Worm (Caenorhabditis elegans): ENCODE results near the gene W08F4.3.

DNA sequence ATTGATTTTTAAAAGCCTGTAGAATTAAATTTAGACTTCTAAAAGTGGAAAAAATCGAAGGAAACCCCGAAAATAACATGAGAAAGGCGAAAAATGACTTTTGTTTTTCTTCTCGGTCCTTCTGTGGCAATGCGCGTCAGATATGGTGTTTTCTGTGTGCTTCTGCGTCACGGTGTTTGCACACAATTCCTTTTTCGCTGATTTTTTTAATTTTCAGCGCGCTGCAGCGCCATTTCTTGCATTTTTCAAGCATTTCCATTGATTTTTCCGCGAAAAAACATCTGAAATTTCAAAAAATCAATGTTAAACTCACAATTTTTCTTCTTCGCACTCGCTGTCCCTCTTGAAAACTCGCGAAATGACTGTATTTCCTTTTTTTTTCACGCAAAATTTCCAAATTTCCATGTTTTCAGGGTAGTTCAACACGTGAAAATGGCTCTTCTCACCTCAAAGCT lies at the start of gene W08F4.3, which contains the start of gene cdc-37:
- TF ChIP-seq unc-62 (GFP tag; optimal IDR thresholded peaks at IDR 0.05) (no peak), nhr-11 (tag; optimal IDR thresholded peaks at IDR 0.05) (no peak), skn-1 (tag; optimal IDR thresholded peaks at IDR 0.05) (no peak), elt-1 (tag; optimal IDR thresholded peaks at IDR 0.05) (no peak), ceh-82 (tag; optimal IDR thresholded peaks at IDR 0.05) (no peak), pha-4 (tag; optimal IDR thresholded peaks at IDR 0.05) (no peak), ztf-11 (tag; optimal IDR thresholded peaks at IDR 0.05) (no peak), zag-1 (tag; optimal IDR thresholded peaks at IDR 0.05) (no peak), ama-1 (optimal IDR thresholded peaks at IDR 0.05) (no peak), nhr-237 (tag; optimal IDR thresholded peaks at IDR 0.05) (no peak), fos-1 (tag; optimal IDR thresholded peaks at IDR 0.05) (no peak)

Data from whole organism, L3 larva.